Worm (Caenorhabditis elegans) whole organism, L3 larva: Measurements from ENCODE around the gene srj-11.

Experiments used
- ceh-28 ChIP-seq: fragments of 150-350 bp; optimal IDR thresholded peaks from 2 replicates; lab custom pipeline; 2014; ENCODE audit warnings: missing biosample characterization, missing genetic modification reagents, missing genetic modification characterization
- daf-12 ChIP-seq: fragments of 150-350 bp; optimal IDR thresholded peaks from 2 replicates; lab custom pipeline; 2014; ENCODE audit warnings: missing biosample characterization, missing genetic modification reagents, missing genetic modification characterization
- fkh-2 ChIP-seq: fragments of 150-350 bp; optimal IDR thresholded peaks from 2 replicates; lab custom pipeline; 2014; ENCODE audit warnings: missing biosample characterization, missing genetic modification reagents, missing genetic modification characterization
- fos-1 ChIP-seq: fragments of 150-350 bp; optimal IDR thresholded peaks from 2 replicates; lab custom pipeline; 2014; ENCODE audit warnings: missing biosample characterization, missing genetic modification characterization
- jun-1 ChIP-seq: fragments of 150-350 bp; optimal IDR thresholded peaks from 2 replicates; lab custom pipeline; 2014; ENCODE audit warnings: missing biosample characterization, missing genetic modification reagents, missing genetic modification characterization
- lsy-12 ChIP-seq: sonication (generic microtip); optimal IDR thresholded peaks from 2 replicates; lab custom pipeline; 2016; ENCODE audit warnings: mild to moderate bottlenecking, missing genetic modification characterization, missing compliant biosample characterization
- nhr-11 ChIP-seq: fragments of 150-350 bp; optimal IDR thresholded peaks from 2 replicates; lab custom pipeline; 2014; ENCODE audit warnings: missing biosample characterization, missing genetic modification characterization
- nhr-67 ChIP-seq: fragments of 150-350 bp; optimal IDR thresholded peaks from 2 replicates; lab custom pipeline; 2014; ENCODE audit warnings: missing biosample characterization, missing genetic modification characterization
- nhr-76 ChIP-seq: fragments of 150-350 bp; sonication (generic microtip); optimal IDR thresholded peaks from 5 replicates; lab custom pipeline; 2014; ENCODE audit warnings: missing biosample characterization, missing genetic modification characterization
- unc-39 ChIP-seq: sonication (generic microtip); optimal IDR thresholded peaks from 4 replicates; lab custom pipeline; 2017; ENCODE audit warnings: missing biosample characterization, missing genetic modification characterization
- unc-62 ChIP-seq: fragments of 150-350 bp; sonication (generic microtip); optimal IDR thresholded peaks from 4 replicates; lab custom pipeline; 2014; ENCODE audit warnings: missing biosample characterization, missing genetic modification reagents, missing genetic modification characterization
- ztf-4 ChIP-seq: fragments of 150-350 bp; optimal IDR thresholded peaks from 2 replicates; lab custom pipeline; 2014; ENCODE audit warnings: missing biosample characterization, missing genetic modification characterization

DNA sequence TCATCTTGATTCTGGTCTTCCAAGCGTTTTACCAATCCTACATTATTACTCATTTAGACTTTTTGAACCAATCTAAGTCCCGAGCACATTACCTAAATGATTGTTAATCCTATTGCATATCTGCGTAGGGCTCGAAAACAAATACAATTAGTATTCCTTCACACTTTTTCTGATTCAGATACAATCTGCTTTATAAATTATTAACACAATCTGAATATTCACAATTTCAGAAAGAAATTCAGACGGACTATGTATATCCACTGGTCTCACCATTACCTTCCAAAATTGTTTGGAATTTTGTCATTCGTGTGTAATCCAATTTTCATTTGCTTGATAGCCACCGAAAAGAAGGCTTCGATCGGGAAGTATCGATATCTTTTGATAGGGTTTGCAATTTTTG lies at the start of gene srj-11:
- TF ChIP-seq nhr-76 (tag; lab: Kevin White, UChicago) (no peak), lsy-12 (no peak), ztf-4 (tag; lab: Kevin White, UChicago) (no peak), fkh-2 (tag; lab: Kevin White, UChicago) (no peak), jun-1 (tag; lab: Kevin White, UChicago) (no peak), daf-12 (tag; lab: Kevin White, UChicago) (no peak), unc-62 (no peak), nhr-11 (tag; lab: Kevin White, UChicago) (no peak), unc-39 (tag; lab: Kevin White, UChicago) (no peak), fos-1 (tag; lab: Kevin White, UChicago) (no peak), ceh-28 (tag; lab: Kevin White, UChicago) (no peak), nhr-67 (tag; lab: Kevin White, UChicago) (no peak)
